Worm (Caenorhabditis elegans) whole organism, L4 larva: Measurements from ENCODE around the gene F57G4.11.

Source experiments
- aha-1 ChIP-seq: fragments of 150-350 bp; peaks from one replicate; lab custom pipeline; 2014; ENCODE audit warnings: missing biosample characterization, missing genetic modification characterization
- lim-7 ChIP-seq: fragments of 200-800 bp; sonication (Bioruptor generic); IDR thresholded peaks from 2 replicates; pipeline ENCODE4 v1.3.6; 2022; ENCODE audit warnings: missing genetic modification characterization, missing compliant biosample characterization
- nhr-237 ChIP-seq: sonication (generic microtip); optimal IDR thresholded peaks from 2 replicates; lab custom pipeline; 2017; ENCODE audit warnings: missing biosample characterization, missing genetic modification characterization
- ztf-11 ChIP-seq: fragments of 150-350 bp; optimal IDR thresholded peaks from 2 replicates; lab custom pipeline; 2014; ENCODE audit warnings: missing biosample characterization, missing genetic modification characterization

DNA sequence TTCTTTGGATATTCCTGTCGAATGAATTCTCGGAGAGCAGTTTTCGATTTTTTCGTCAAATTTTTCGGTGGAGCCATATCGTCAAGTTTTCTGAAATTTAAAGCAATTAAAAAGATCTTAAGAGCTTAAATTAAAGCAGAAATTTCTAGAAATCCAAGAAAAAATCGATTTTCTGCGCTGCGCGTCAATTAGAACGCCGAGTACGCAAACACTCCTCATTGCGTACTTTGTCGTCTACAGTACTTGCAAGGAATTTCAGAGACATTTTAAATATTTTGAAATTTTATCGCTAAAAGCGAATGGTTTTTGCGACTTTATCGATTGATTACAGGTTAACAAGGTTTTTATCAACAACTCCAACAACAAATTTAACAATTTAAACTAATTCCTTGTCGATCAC is 30.2 kb downstream of the F57G4.11 start:
- TF ChIP-seq ztf-11 (tag; lab: Kevin White, UChicago): no peak
- no peak for TF ChIP-seq aha-1
- no peak for TF ChIP-seq lim-7
- TF ChIP-seq nhr-237 (tag; lab: Kevin White, UChicago): no peak
